Fruit fly (Drosophila melanogaster) whole organism, wandering third instar larva: ENCODE measurements around the gene CG6707.

Experiments used
- Abd-B ChIP-seq: fragments of >200 bp; optimal IDR thresholded peaks from 2 replicates; lab custom pipeline; 2017; ENCODE audit warnings: missing biosample characterization, missing genetic modification characterization
- Myc ChIP-seq: fragments of >200 bp; optimal IDR thresholded peaks from 2 replicates; lab custom pipeline; 2017
- Sp1 ChIP-seq: fragments of 200-800 bp; sonication (Bioruptor generic); optimal IDR thresholded peaks from 3 replicates; lab custom pipeline; 2019; ENCODE audit warnings: missing biosample characterization, mild to moderate bottlenecking, missing genetic modification characterization, moderate library complexity
- Vsx2 ChIP-seq: fragments of 200-300, 225-300 bp; sonication (Bioruptor generic); optimal IDR thresholded peaks from 2 replicates; lab custom pipeline; 2018; ENCODE audit warnings: missing biosample characterization, missing genetic modification characterization; ENCODE audit not compliant: partially characterized antibody
- br ChIP-seq: fragments of 200-800 bp; sonication (Bioruptor generic); optimal IDR thresholded peaks from 2 replicates; lab custom pipeline; 2016; ENCODE audit warnings: missing biosample characterization, missing genetic modification characterization
- brk ChIP-seq: fragments of 200-800 bp; sonication (Bioruptor generic); optimal IDR thresholded peaks from 2 replicates; lab custom pipeline; 2016; ENCODE audit warnings: missing biosample characterization, mild to moderate bottlenecking, missing genetic modification characterization
- dmrt93B ChIP-seq: fragments of 200-800 bp; sonication (Bioruptor generic); optimal IDR thresholded peaks from 2 replicates; lab custom pipeline; 2018; ENCODE audit warnings: missing biosample characterization, mild to moderate bottlenecking, missing genetic modification characterization
- lola ChIP-seq: fragments of >200 bp; optimal IDR thresholded peaks from 2 replicates; lab custom pipeline; 2017; ENCODE audit warnings: missing biosample characterization, missing genetic modification characterization
- pan ChIP-seq: fragments of >200 bp; optimal IDR thresholded peaks from 2 replicates; lab custom pipeline; 2017
- sage ChIP-seq: fragments of 200-800 bp; sonication (Bioruptor generic); optimal IDR thresholded peaks from 2 replicates; lab custom pipeline; 2016; ENCODE audit warnings: missing biosample characterization, mild to moderate bottlenecking, missing genetic modification characterization

DNA sequence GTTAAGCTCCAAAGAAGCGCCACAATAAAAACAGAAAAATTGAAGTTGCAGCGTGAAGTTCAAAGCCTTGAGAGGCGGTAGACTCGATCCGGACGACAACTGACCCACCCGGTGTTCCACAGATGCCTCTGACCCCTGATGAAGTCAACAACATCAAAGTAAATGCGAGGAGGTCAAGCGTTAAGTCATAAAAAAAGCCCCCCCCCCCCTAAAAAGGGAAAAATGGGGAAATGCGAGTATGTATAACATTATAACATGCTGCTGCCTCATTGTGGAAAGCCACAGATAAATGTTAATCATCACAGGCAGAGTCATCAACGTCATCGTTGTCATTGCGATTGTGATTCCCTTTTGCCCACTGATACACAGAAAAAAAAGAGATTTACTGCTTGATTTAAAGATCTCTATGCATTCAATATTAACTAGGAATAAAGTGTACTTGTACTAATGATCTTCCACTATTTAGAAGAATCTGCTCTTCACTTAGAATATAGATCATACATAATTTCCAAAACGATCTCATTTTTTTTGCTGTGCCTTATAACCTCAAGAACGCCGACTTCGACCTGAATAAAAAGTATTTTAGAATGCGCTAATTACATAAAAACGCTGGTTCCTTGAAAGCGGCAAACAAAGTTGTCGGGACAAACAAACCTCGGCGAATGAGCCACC, 47.2 kb downstream of the CG6707 start:
- no peak for TF ChIP-seq dmrt93B (GFP tag; lab: Kevin White, UChicago)
- TF ChIP-seq br (GFP tag; lab: Kevin White, UChicago), result no peak
- no peak for TF ChIP-seq Sp1 (GFP tag; lab: Kevin White, UChicago)
- TF ChIP-seq sage (GFP tag; lab: Kevin White, UChicago), result no peak
- no peak for TF ChIP-seq Abd-B (GFP tag; lab: Kevin White, UChicago)
- TF ChIP-seq Vsx2 (GFP tag; lab: Kevin White, UChicago), result no peak
- TF ChIP-seq lola (GFP tag; lab: Kevin White, UChicago), result no peak
- TF ChIP-seq Myc (lab: Kevin White, UChicago), result no peak
- no peak for TF ChIP-seq pan (lab: Kevin White, UChicago)
- TF ChIP-seq brk (GFP tag; lab: Kevin White, UChicago), result no peak
